Fruit fly (Drosophila melanogaster) whole organism: Measurements from ENCODE around the gene Hydr2.

Source experiments
- CG8478 ChIP-seq: fragments of >200 bp; optimal IDR thresholded peaks from 2 replicates; lab custom pipeline; 2018; ENCODE audit warnings: inconsistent platforms
- Dll ChIP-seq: fragments of >200 bp; optimal IDR thresholded peaks from 2 replicates; lab custom pipeline; 2017
- EcR ChIP-seq, 2 experiments: fragments of >200 bp; optimal IDR thresholded peaks; 2 replicates each; lab custom pipeline; 2017; ENCODE audit warnings: missing biosample characterization in 2 of 2, missing genetic modification characterization in 2 of 2, missing genetic modification reagents in 2 of 2
- pan ChIP-seq: fragments of >200 bp; optimal IDR thresholded peaks from 2 replicates; lab custom pipeline; 2017
- psq ChIP-seq: fragments of >200 bp; optimal IDR thresholded peaks from 2 replicates; lab custom pipeline; 2017
- usp ChIP-seq: fragments of >200 bp; optimal IDR thresholded peaks from 2 replicates; lab custom pipeline; 2017; ENCODE audit warnings: missing biosample characterization, missing genetic modification characterization, mixed read lengths

The Hydr2 gene

DNA sequence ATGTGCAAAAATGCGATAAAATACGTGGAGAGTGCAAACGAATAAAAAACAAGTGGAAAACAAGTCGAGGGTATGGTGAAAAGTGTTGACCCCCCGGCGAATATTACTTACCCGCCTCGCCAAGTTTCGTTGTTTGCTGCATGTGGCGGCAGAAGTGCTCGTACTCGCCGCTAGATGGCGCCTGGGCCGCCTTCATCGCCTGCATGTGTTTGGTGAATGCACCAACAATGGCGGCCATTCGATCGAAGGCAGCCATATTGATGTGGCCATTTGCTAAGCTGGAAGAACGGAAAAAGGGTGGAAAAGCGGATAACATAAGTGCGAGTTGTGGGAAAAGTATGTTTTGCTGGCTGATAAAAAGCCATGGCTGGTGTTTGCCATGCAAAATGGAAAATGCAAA, 19.8 kb downstream of the Hydr2 start:
- TF ChIP-seq psq (lab: Kevin White, UChicago) (no peak), EcR (GFP tag; optimal IDR thresholded peaks at IDR 0.05; lab: Kevin White, UChicago) (no peak), pan (lab: Kevin White, UChicago) (no peak), Dll (lab: Kevin White, UChicago) (no peak)

DNA sequence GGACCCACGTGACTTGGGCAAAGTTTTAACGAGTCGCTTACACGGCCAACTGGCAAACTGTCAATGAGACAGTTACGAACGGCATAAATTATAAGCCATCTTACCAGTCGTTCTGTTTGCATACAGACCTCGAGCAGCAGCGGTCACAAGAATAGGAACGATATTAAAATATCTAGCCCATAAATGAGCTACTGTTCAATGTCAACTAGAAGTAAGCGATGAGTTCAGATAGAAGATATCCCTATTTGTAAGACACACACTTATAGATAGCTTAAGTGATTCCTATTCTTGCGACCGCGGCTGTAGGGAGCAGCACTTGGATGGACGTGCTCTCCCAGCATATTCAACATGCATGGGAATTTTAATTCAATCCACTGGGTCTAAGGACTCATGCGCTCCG, 25.4 kb downstream of the Hydr2 start:
- TF ChIP-seq EcR (GFP tag; optimal IDR thresholded peaks at IDR 0.05; lab: Kevin White, UChicago) (no peak), pan (lab: Kevin White, UChicago) (no peak), usp (GFP tag; lab: Kevin White, UChicago) (no peak), Dll (lab: Kevin White, UChicago) (no peak), psq (lab: Kevin White, UChicago) (no peak), CG8478 (lab: Kevin White, UChicago) (no peak)

DNA sequence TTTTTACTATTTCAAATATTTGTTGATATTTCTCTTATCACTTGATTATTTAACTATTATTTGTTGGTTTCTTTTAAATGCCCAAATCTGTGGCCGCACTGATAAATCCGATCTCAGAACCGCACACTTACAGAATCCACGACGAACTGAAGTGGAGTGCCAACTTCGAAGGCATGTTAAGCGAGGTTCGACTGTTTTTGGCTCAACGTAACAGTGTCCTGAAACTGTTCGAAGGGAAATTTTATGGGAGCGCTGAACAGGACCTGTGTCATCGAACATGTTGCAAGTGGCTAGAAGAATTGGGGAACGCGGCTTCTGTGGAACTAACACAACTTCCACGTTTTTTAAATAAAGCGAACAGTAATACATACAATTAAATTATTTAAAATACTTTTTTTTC, 36.1 kb downstream of the Hydr2 start:
- TF ChIP-seq usp (GFP tag; lab: Kevin White, UChicago): no peak
- TF ChIP-seq psq (lab: Kevin White, UChicago): no peak
- no peak for TF ChIP-seq EcR (GFP tag; optimal IDR thresholded peaks at IDR 0.05; lab: Kevin White, UChicago)
- TF ChIP-seq pan (lab: Kevin White, UChicago): no peak
- TF ChIP-seq Dll (lab: Kevin White, UChicago): no peak
- TF ChIP-seq CG8478 (lab: Kevin White, UChicago): no peak

DNA sequence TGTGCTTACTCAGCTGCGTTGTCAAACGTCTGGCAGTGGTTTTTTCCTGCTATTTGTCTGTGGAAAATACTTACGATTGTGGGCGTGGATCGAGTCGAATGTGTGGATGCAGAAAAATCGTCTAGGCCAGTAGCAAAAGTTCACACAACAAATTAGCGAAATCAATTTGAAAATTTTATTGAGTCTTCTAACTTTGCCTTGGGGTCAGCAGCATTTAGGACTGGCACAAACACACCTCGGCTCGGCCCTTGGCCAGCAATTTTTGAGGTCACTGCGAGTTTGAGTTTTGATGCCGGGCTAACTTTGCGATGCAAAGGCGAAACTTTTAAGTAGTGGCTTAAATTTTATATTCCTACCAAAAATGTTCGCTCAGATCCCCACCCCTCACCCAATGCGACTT, 37.0 kb downstream of the Hydr2 start, which contains the start of gene CG34393:
CG34393 (minus strand) TSS at position 101 of the 400 bp plus-strand sequence.
- TF ChIP-seq usp (GFP tag; lab: Kevin White, UChicago): no peak
